Worm (Caenorhabditis elegans) whole organism, early embryonic: ENCODE measurements around the gene daf-4.

Experiments used
- B0310.2 ChIP-seq: sonication (generic microtip); optimal IDR thresholded peaks from 2 replicates; lab custom pipeline; 2016; ENCODE audit warnings: mild to moderate bottlenecking, missing genetic modification characterization, missing compliant biosample characterization
- ama-1 ChIP-seq: fragments of 150-350 bp; optimal IDR thresholded peaks from 2 replicates; lab custom pipeline; 2014
- ceh-13 ChIP-seq: fragments of 200-800 bp; sonication (Bioruptor generic); optimal IDR thresholded peaks from 2 replicates; lab custom pipeline; 2018; ENCODE audit warnings: mild to moderate bottlenecking, missing genetic modification characterization, missing compliant biosample characterization
- ets-7 ChIP-seq: sonication (generic microtip); optimal IDR thresholded peaks from 2 replicates; lab custom pipeline; 2016; ENCODE audit warnings: missing genotype, missing genetic modification characterization, missing compliant biosample characterization
- hmbx-1 ChIP-seq: sonication (generic microtip); optimal IDR thresholded peaks from 2 replicates; lab custom pipeline; 2016; ENCODE audit warnings: mild to moderate bottlenecking, missing genetic modification characterization, missing compliant biosample characterization
- hmg-4 ChIP-seq: fragments of 200-800 bp; sonication (Bioruptor generic); optimal IDR thresholded peaks from 2 replicates; lab custom pipeline; 2018; ENCODE audit warnings: mild to moderate bottlenecking, missing genetic modification characterization, missing compliant biosample characterization
- hnd-1 ChIP-seq: sonication (generic microtip); optimal IDR thresholded peaks from 2 replicates; lab custom pipeline; 2016; ENCODE audit warnings: missing genetic modification characterization, missing compliant biosample characterization
- pes-1 ChIP-seq: fragments of 200-800 bp; sonication (Bioruptor generic); IDR thresholded peaks from 2 replicates; pipeline ENCODE4 v1.3.6; 2022; ENCODE audit warnings: missing genetic modification reagents, missing genetic modification characterization, missing compliant biosample characterization
- scrt-1 ChIP-seq: fragments of 200-800 bp; sonication (Bioruptor generic); IDR thresholded peaks from 2 replicates; pipeline ENCODE4 v1.3.6; 2022; ENCODE audit warnings: missing genetic modification characterization, missing compliant biosample characterization
- sea-1 ChIP-seq: fragments of 200-800 bp; sonication (Bioruptor generic); conservative IDR thresholded peaks from 2 replicates; pipeline ENCODE4 v1.3.6; 2022; ENCODE audit warnings: missing genetic modification characterization, missing compliant biosample characterization
- tbx-37 ChIP-seq: fragments of 200-800 bp; sonication (Bioruptor generic); conservative IDR thresholded peaks from 2 replicates; pipeline ENCODE4 v1.3.6; 2022; ENCODE audit warnings: missing genetic modification reagents, missing genetic modification characterization, missing compliant biosample characterization
- tra-4 ChIP-seq: sonication (generic microtip); optimal IDR thresholded peaks from 2 replicates; lab custom pipeline; 2017; ENCODE audit warnings: missing genetic modification characterization, missing compliant biosample characterization

DNA sequence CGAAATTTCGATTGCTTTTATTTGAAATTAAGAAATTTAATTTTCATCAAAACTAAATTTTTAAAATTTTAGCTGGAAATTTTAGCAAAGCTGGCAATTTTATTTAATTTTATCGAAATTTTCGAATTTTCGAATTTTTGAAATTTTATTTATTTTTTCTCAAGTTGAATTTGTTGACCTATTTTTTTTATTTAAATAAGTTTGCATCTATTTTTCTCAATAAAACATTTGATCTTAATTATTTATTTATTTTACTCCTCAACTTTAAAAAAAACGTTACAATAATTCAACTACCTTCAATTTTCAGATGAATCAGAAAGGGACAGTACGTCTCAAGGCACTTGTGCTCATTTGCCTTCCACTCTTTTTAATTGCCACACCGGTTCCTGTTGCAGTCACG, at the start of gene daf-4:
- TF ChIP-seq ama-1 (lab: Kevin White, UChicago) (no peak), tbx-37 (GFP tag; lab: Robert Waterston, UW) (no peak), hmbx-1 (tag; lab: Kevin White, UChicago) (no peak), tra-4 (tag; lab: Kevin White, UChicago) (no peak), hmg-4 (GFP tag; lab: Kevin White, UChicago) (no peak), hnd-1 (tag; lab: Kevin White, UChicago) (no peak), ets-7 (tag; lab: Kevin White, UChicago) (no peak), sea-1 (GFP tag; lab: Robert Waterston, UW) (no peak), pes-1 (GFP tag; lab: Robert Waterston, UW) (no peak), scrt-1 (GFP tag; lab: Robert Waterston, UW) (no peak), ceh-13 (GFP tag; lab: Kevin White, UChicago) (no peak), B0310.2 (tag; lab: Kevin White, UChicago) (no peak)
